Worm (Caenorhabditis elegans) whole organism, L4 larva: ENCODE results near the gene D1025.10.
A peak's percentile ranks its signal among the peaks of the same experiment; 100 is the strongest.

Experiments
- F44E2.7 ChIP-seq: fragments of 200-800 bp; sonication (Bioruptor generic); IDR thresholded peaks from 2 replicates; pipeline ENCODE4 v2.1.2; 2022; ENCODE audit warnings: missing genetic modification characterization, missing compliant biosample characterization
- F49E8.2 ChIP-seq: sonication (generic microtip); optimal IDR thresholded peaks from 2 replicates; lab custom pipeline; 2016; ENCODE audit warnings: missing compliant biosample characterization, mild to moderate bottlenecking, missing genetic modification characterization, borderline replicate concordance
- T20F7.1 ChIP-seq: fragments of 200-800 bp; sonication (Bioruptor generic); optimal IDR thresholded peaks from 2 replicates; lab custom pipeline; 2018; ENCODE audit warnings: mild to moderate bottlenecking, missing genetic modification characterization, missing compliant biosample characterization
- ZK337.2 ChIP-seq: fragments of 200-800 bp; sonication (Bioruptor generic); IDR thresholded peaks from 2 replicates; pipeline ENCODE4 v1.3.6; 2022; ENCODE audit warnings: missing genetic modification reagents, missing genetic modification characterization, missing compliant biosample characterization
- ZK546.5 ChIP-seq, 2 experiments: sonication (generic microtip); optimal IDR thresholded peaks; 2 replicates each; lab custom pipeline; 2017; ENCODE audit warnings: missing biosample characterization in 2 of 2, missing genetic modification characterization in 2 of 2
- aly-2 ChIP-seq: sonication (generic microtip); optimal IDR thresholded peaks from 2 replicates; lab custom pipeline; 2018; ENCODE audit warnings: missing biosample characterization, missing genetic modification characterization
- arid-1 ChIP-seq: fragments of 200-800 bp; sonication (Bioruptor generic); conservative IDR thresholded peaks from 2 replicates; pipeline ENCODE4 v1.3.6; 2022; ENCODE audit warnings: missing genetic modification reagents, missing genetic modification characterization, missing compliant biosample characterization
- ceh-20 ChIP-seq: fragments of 200-800 bp; sonication (Bioruptor generic); IDR thresholded peaks from 2 replicates; pipeline ENCODE4 v1.3.6; 2022; ENCODE audit warnings: missing genetic modification reagents, missing genetic modification characterization, missing compliant biosample characterization
- ceh-28 ChIP-seq: fragments of 150-350 bp; optimal IDR thresholded peaks from 2 replicates; lab custom pipeline; 2014; ENCODE audit warnings: missing biosample characterization, missing genetic modification reagents, missing genetic modification characterization
- ceh-32 ChIP-seq: sonication (generic microtip); optimal IDR thresholded peaks from 2 replicates; lab custom pipeline; 2016; ENCODE audit warnings: mild to moderate bottlenecking, missing genetic modification characterization, missing compliant biosample characterization; ENCODE audit not compliant: poor library complexity
- ceh-62 ChIP-seq: sonication (generic microtip); optimal IDR thresholded peaks from 2 replicates; lab custom pipeline; 2017; ENCODE audit warnings: missing biosample characterization, missing genetic modification characterization
- ceh-82 ChIP-seq: sonication (generic microtip); optimal IDR thresholded peaks from 2 replicates; lab custom pipeline; 2017; ENCODE audit warnings: missing biosample characterization, missing genetic modification characterization
- daf-12 ChIP-seq: fragments of 150-350 bp; optimal IDR thresholded peaks from 2 replicates; lab custom pipeline; 2014; ENCODE audit warnings: missing biosample characterization, missing genetic modification reagents, missing genetic modification characterization
- daf-16 ChIP-seq, 3 experiments: sonication (generic microtip); optimal IDR thresholded peaks; 2 replicates each; lab custom pipeline; 2016 to 2017; ENCODE audit warnings: missing genetic modification characterization in 3 of 3, missing genetic modification reagents in 3 of 3, mild to moderate bottlenecking in 2 of 3, missing compliant biosample characterization in 2 of 3, missing biosample characterization in 1 of 3, moderate library complexity in 1 of 3
- dmd-9 ChIP-seq: fragments of 200-800 bp; sonication (Bioruptor generic); IDR thresholded peaks from 2 replicates; pipeline ENCODE4 v1.3.6; 2022; ENCODE audit warnings: missing genetic modification reagents, missing genetic modification characterization, missing compliant biosample characterization
- dpl-1 ChIP-seq: fragments of 150-350 bp; optimal IDR thresholded peaks from 2 replicates; lab custom pipeline; 2014; ENCODE audit warnings: missing biosample characterization, missing genetic modification reagents, missing genetic modification characterization
- egl-43 ChIP-seq: fragments of 200-800 bp; sonication (Bioruptor generic); IDR thresholded peaks from 2 replicates; pipeline ENCODE4 v1.3.6; 2022; ENCODE audit warnings: missing genetic modification reagents, missing genetic modification characterization, missing compliant biosample characterization
- fkh-10 ChIP-seq: fragments of 150-350 bp; optimal IDR thresholded peaks from 2 replicates; lab custom pipeline; 2014; ENCODE audit warnings: missing biosample characterization, missing genetic modification reagents, missing genetic modification characterization
- hlh-11 ChIP-seq: fragments of 200-800 bp; sonication (Bioruptor generic); optimal IDR thresholded peaks from 2 replicates; lab custom pipeline; 2018; ENCODE audit warnings: mild to moderate bottlenecking, missing genetic modification characterization, missing compliant biosample characterization
- lin-13 ChIP-seq: fragments of 150-350 bp; optimal IDR thresholded peaks from 2 replicates; lab custom pipeline; 2014; ENCODE audit warnings: missing biosample characterization, missing genetic modification reagents, missing genetic modification characterization
- lin-15B ChIP-seq: fragments of 150-350 bp; sonication (generic microtip); optimal IDR thresholded peaks from 3 replicates; lab custom pipeline; 2014; ENCODE audit warnings: missing biosample characterization, missing genetic modification characterization
- lin-29 ChIP-seq: fragments of 200-800 bp; sonication (Bioruptor generic); IDR thresholded peaks from 2 replicates; pipeline ENCODE4 v1.3.6; 2022; ENCODE audit warnings: missing genetic modification reagents, missing genetic modification characterization, missing compliant biosample characterization
- lin-39 ChIP-seq: fragments of 150-350 bp; optimal IDR thresholded peaks from 2 replicates; lab custom pipeline; 2014; ENCODE audit warnings: missing biosample characterization, missing genetic modification reagents, missing genetic modification characterization
- lsy-2 ChIP-seq, 2 experiments: fragments of 150-350 bp in 1 of 2; sonication (generic microtip) in 1 of 2; optimal IDR thresholded peaks; 2 replicates each; lab custom pipeline; 2014 to 2017; ENCODE audit warnings: missing biosample characterization in 2 of 2, missing genetic modification characterization in 2 of 2
- madf-9 ChIP-seq: fragments of 200-800 bp; sonication (Bioruptor generic); conservative IDR thresholded peaks from 2 replicates; pipeline ENCODE4 v1.3.6; 2022; ENCODE audit warnings: missing genetic modification reagents, missing genetic modification characterization, missing compliant biosample characterization
- mdt-29 ChIP-seq: fragments of 200-800 bp; sonication (Bioruptor generic); IDR thresholded peaks from 2 replicates; pipeline ENCODE4 v1.3.6; 2022; ENCODE audit warnings: missing genetic modification reagents, missing genetic modification characterization, missing compliant biosample characterization
- mes-2 ChIP-seq: sonication (generic microtip); optimal IDR thresholded peaks from 2 replicates; lab custom pipeline; 2016; ENCODE audit warnings: missing genotype, mild to moderate bottlenecking, missing genetic modification characterization, missing compliant biosample characterization; ENCODE audit not compliant: poor library complexity, severe bottlenecking
- mxl-2 ChIP-seq: fragments of 200-800 bp; sonication (Bioruptor generic); conservative IDR thresholded peaks from 2 replicates; pipeline ENCODE4 v1.3.6; 2022; ENCODE audit warnings: missing genetic modification reagents, missing genetic modification characterization, missing compliant biosample characterization
- mxl-3 ChIP-seq: fragments of 200-800 bp; sonication (Bioruptor generic); optimal IDR thresholded peaks from 2 replicates; lab custom pipeline; 2018; ENCODE audit warnings: mild to moderate bottlenecking, missing genetic modification characterization, missing compliant biosample characterization
- nhr-10 ChIP-seq: fragments of 150-350 bp; optimal IDR thresholded peaks from 2 replicates; lab custom pipeline; 2014; ENCODE audit warnings: missing biosample characterization, missing genetic modification characterization
- nhr-11 ChIP-seq: fragments of 150-350 bp; optimal IDR thresholded peaks from 2 replicates; lab custom pipeline; 2014; ENCODE audit warnings: missing biosample characterization, missing genetic modification characterization
- nhr-28 ChIP-seq: fragments of 150-350 bp; optimal IDR thresholded peaks from 2 replicates; lab custom pipeline; 2014; ENCODE audit warnings: missing biosample characterization, missing genetic modification characterization
- nhr-48 ChIP-seq: sonication (generic microtip); optimal IDR thresholded peaks from 2 replicates; lab custom pipeline; 2016; ENCODE audit warnings: mild to moderate bottlenecking, missing genetic modification characterization, missing compliant biosample characterization
- nhr-76 ChIP-seq: fragments of 150-350 bp; optimal IDR thresholded peaks from 2 replicates; lab custom pipeline; 2014; ENCODE audit warnings: missing biosample characterization, missing genetic modification characterization
- nhr-77 ChIP-seq: fragments of 150-350 bp; optimal IDR thresholded peaks from 2 replicates; lab custom pipeline; 2014; ENCODE audit warnings: missing biosample characterization, missing genetic modification characterization
- pha-4 ChIP-seq, 2 experiments: fragments of 150-350 bp in 1 of 2; fragments of 200-800 bp in 1 of 2; sonication (Bioruptor generic) in 1 of 2; IDR thresholded peaks in 1 of 2; optimal IDR thresholded peaks in 1 of 2; 2 replicates each; pipeline versions ENCODE4 v1.3.6 to Lab custom; 2014 to 2022; ENCODE audit warnings: missing genetic modification characterization in 2 of 2, missing genetic modification reagents in 2 of 2, missing biosample characterization in 1 of 2, missing compliant biosample characterization in 1 of 2
- rbr-2 ChIP-seq: sonication (generic microtip); optimal IDR thresholded peaks from 2 replicates; lab custom pipeline; 2016; ENCODE audit warnings: missing genotype, missing genetic modification characterization, missing compliant biosample characterization
- saeg-2 ChIP-seq: fragments of 200-800 bp; sonication (Bioruptor generic); IDR thresholded peaks from 2 replicates; pipeline ENCODE4 v1.3.6; 2022; ENCODE audit warnings: missing genetic modification reagents, missing genetic modification characterization, missing compliant biosample characterization
- sdz-12 ChIP-seq: fragments of 200-800 bp; sonication (Bioruptor generic); optimal IDR thresholded peaks from 2 replicates; lab custom pipeline; 2018; ENCODE audit warnings: mild to moderate bottlenecking, missing genetic modification characterization, missing compliant biosample characterization
- snpc-1.2 ChIP-seq: fragments of 200-800 bp; sonication (Bioruptor generic); IDR thresholded peaks from 2 replicates; pipeline ENCODE4 v1.3.6; 2022; ENCODE audit warnings: missing genetic modification reagents, missing genetic modification characterization, missing compliant biosample characterization
- spr-1 ChIP-seq: sonication (generic microtip); optimal IDR thresholded peaks from 2 replicates; lab custom pipeline; 2016; ENCODE audit warnings: mild to moderate bottlenecking, missing genetic modification characterization, missing compliant biosample characterization
- spr-3 ChIP-seq: fragments of 200-800 bp; sonication (Bioruptor generic); optimal IDR thresholded peaks from 2 replicates; lab custom pipeline; 2018; ENCODE audit warnings: mild to moderate bottlenecking, missing genetic modification characterization, missing compliant biosample characterization
- zfp-3 ChIP-seq: fragments of 200-800 bp; sonication (Bioruptor generic); conservative IDR thresholded peaks from 2 replicates; pipeline ENCODE4 v1.3.6; 2022; ENCODE audit warnings: missing genetic modification reagents, missing genetic modification characterization, missing compliant biosample characterization
- zip-2 ChIP-seq: fragments of 150-350 bp; optimal IDR thresholded peaks from 2 replicates; lab custom pipeline; 2014; ENCODE audit warnings: missing biosample characterization, missing genetic modification characterization
- ztf-11 ChIP-seq: fragments of 150-350 bp; optimal IDR thresholded peaks from 2 replicates; lab custom pipeline; 2014; ENCODE audit warnings: missing biosample characterization, missing genetic modification characterization
- ztf-7 ChIP-seq: fragments of 150-350 bp; optimal IDR thresholded peaks from 2 replicates; lab custom pipeline; 2014; ENCODE audit warnings: missing biosample characterization, missing genetic modification characterization

D1025.10 gene

DNA sequence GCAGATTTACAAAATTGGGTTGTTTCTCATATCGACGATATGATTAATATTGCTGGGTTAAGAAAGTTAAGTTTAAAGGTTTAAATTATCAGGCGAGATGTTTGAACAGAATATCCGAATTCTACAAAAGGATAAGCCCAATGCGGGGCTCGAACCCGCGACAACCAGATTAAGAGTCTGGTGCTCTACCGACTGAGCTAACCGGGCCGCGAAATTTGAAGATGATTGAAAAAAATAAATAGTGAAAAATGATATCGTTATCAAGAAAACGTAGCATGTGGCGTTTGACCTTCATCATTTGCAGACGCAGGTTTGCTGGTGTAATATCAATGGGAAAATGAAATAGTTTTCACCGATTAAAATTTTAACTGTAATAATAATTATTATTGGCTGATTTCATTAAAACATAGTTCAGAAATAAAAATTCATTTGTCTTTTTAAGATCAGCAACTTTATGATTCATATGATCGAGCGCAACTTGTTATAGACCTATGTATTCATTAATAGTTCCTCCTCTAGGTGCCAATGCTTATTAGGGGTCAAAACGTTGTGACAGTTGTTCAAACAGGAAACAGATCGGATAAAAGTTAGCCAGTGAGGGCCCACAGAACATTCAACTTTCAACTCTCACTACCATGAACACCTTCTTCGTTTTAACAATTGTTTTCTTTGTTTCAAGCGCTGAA is 37.8 kb upstream of the D1025.10 start, which contains the start of gene M163.11 (continued):
- TF ChIP-seq ZK546.5 (tag; optimal IDR thresholded peaks at IDR 0.05; lab: Kevin White, UChicago) (no peak), aly-2 (no peak), mes-2 (tag; lab: Kevin White, UChicago) (peak; percentile 68), zip-2 (peak; percentile 61), lin-39 (tag; lab: Kevin White, UChicago) (no peak), ceh-20 (GFP tag; lab: Robert Waterston, UW) (peak; percentile 54; the same call in 1 of the 2 replicates), dmd-9 (GFP tag; lab: Robert Waterston, UW) (no peak), spr-3 (GFP tag; lab: Kevin White, UChicago) (peak; percentile 55), arid-1 (GFP tag; lab: Robert Waterston, UW) (peak; percentile 72; the same call in 1 of the 2 replicates), nhr-48 (peak; percentile 1), zfp-3 (GFP tag; lab: Robert Waterston, UW) (peak; percentile 77; the same call in 1 of the 2 replicates), mxl-2 (peak; percentile 72; the same call in 1 of the 2 replicates), F49E8.2 (peak; percentile 38), lin-29 (GFP tag; lab: Robert Waterston, UW) (no peak), lin-15B (tag; lab: Kevin White, UChicago) (no peak), dpl-1 (GFP tag; lab: Kevin White, UChicago) (no peak), mdt-29 (peak; percentile 70), ceh-62 (no peak), ceh-28 (tag; lab: Kevin White, UChicago) (no peak), ztf-11 (tag; lab: Kevin White, UChicago) (no peak), lsy-2 (tag; optimal IDR thresholded peaks at IDR 0.05; lab: Kevin White, UChicago) (no peak), madf-9 (GFP tag; lab: Robert Waterston, UW) (peak; percentile 77), mxl-3 (GFP tag; lab: Kevin White, UChicago) (peak; percentile 24), ceh-82 (tag; lab: Kevin White, UChicago) (no peak), sdz-12 (GFP tag; lab: Kevin White, UChicago) (peak; percentile 19), ZK337.2 (GFP tag; lab: Robert Waterston, UW) (peak; percentile 75; the same call in 1 of the 2 replicates), pha-4 (GFP tag; IDR thresholded peaks at IDR 0.05; lab: Robert Waterston, UW) (peak; percentile 82), pha-4 (tag; optimal IDR thresholded peaks at IDR 0.05; lab: Kevin White, UChicago) (no peak), lin-13 (GFP tag; lab: Kevin White, UChicago) (peak; percentile 27), daf-16 (GFP tag; optimal IDR thresholded peaks at IDR 0.05; lab: Kevin White, UChicago) (peak in 1 of 2 experiments; percentile 72), daf-16 (tag; optimal IDR thresholded peaks at IDR 0.05; lab: Kevin White, UChicago) (peak; percentile 54), daf-12 (tag; lab: Kevin White, UChicago) (no peak), nhr-10 (tag; lab: Kevin White, UChicago) (peak; percentile 19)

DNA sequence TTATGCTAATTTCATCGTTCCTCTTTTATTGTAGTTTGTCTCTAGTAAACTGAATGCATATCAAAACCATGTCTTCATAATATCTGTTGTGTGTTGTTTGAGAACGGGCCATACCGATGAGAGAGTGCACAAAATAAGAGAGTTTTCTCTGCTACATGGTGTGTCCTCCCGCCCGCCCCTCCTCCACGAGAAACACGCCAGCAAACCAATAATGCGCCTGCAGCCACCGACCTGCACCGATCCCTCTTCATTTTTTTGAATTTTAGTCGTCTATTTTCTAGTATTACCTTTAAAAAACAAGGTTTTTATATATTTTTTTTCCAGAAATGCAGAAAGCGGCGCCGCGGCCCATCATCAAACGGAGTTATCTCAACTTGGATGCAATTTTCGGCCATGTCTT is 36.4 kb upstream of the D1025.10 start, which contains the start of gene gfi-3:
TSS of gene gfi-3 (plus strand) at position 325 of the 400 bp plus-strand sequence.
- TF ChIP-seq saeg-2 (GFP tag; lab: Robert Waterston, UW) (0 out of 2 replicates have a peak, but pooled peaks have one; percentile 46), spr-1 (tag; lab: Kevin White, UChicago) (peak; percentile 46), mxl-3 (GFP tag; lab: Kevin White, UChicago) (peak; percentile 64), lin-29 (GFP tag; lab: Robert Waterston, UW) (0 out of 2 replicates have a peak, but pooled peaks have one; percentile 19), nhr-28 (tag; lab: Kevin White, UChicago) (peak; percentile 67), nhr-48 (peak; percentile 66), ztf-7 (tag; lab: Kevin White, UChicago) (peak; percentile 45), lin-39 (tag; lab: Kevin White, UChicago) (no peak), hlh-11 (tag; lab: Kevin White, UChicago) (peak; percentile 82), ceh-20 (GFP tag; lab: Robert Waterston, UW) (peak; percentile 71; the same call in 1 of the 2 replicates), fkh-10 (GFP tag; lab: Kevin White, UChicago) (peak; percentile 31), lsy-2 (tag; optimal IDR thresholded peaks at IDR 0.05; lab: Kevin White, UChicago) (peak in 1 of 2 experiments; percentile 85), F44E2.7 (GFP tag; lab: Robert Waterston, UW) (no peak), egl-43 (GFP tag; lab: Robert Waterston, UW) (peak; percentile 64; the same call in 1 of the 2 replicates), nhr-77 (tag; lab: Kevin White, UChicago) (peak; percentile 30), pha-4 (GFP tag; IDR thresholded peaks at IDR 0.05; lab: Robert Waterston, UW) (peak; percentile 78), pha-4 (tag; optimal IDR thresholded peaks at IDR 0.05; lab: Kevin White, UChicago) (no peak), dpl-1 (GFP tag; lab: Kevin White, UChicago) (peak; percentile 81), T20F7.1 (GFP tag; lab: Kevin White, UChicago) (no peak), snpc-1.2 (GFP tag; lab: Robert Waterston, UW) (no peak), ceh-32 (tag; lab: Kevin White, UChicago) (no peak), arid-1 (GFP tag; lab: Robert Waterston, UW) (peak; percentile 52; the same call in 1 of the 2 replicates), nhr-76 (tag; lab: Kevin White, UChicago) (no peak), nhr-11 (tag; lab: Kevin White, UChicago) (peak; percentile 43), rbr-2 (peak; percentile 85)
